Worm (Caenorhabditis elegans) whole organism, late embryonic: ENCODE measurements around the gene E02C12.8.

Experiments used
- C38D4.7 ChIP-seq: fragments of 200-800 bp; sonication (Bioruptor generic); optimal IDR thresholded peaks from 2 replicates; lab custom pipeline; 2018; ENCODE audit warnings: mild to moderate bottlenecking, missing genetic modification characterization, moderate library complexity, missing compliant biosample characterization
- K09A11.1 ChIP-seq: sonication (generic microtip); optimal IDR thresholded peaks from 2 replicates; lab custom pipeline; 2017; ENCODE audit warnings: antibody characterized with exemption, mild to moderate bottlenecking, missing genetic modification characterization, missing compliant biosample characterization; ENCODE audit not compliant: insufficient read depth
- T23F11.4 ChIP-seq: fragments of 200-800 bp; sonication (Bioruptor generic); optimal IDR thresholded peaks from 2 replicates; lab custom pipeline; 2018; ENCODE audit warnings: mild to moderate bottlenecking, missing genetic modification characterization, missing compliant biosample characterization
- Y22D7AL.16 ChIP-seq: sonication (generic microtip); optimal IDR thresholded peaks from 2 replicates; lab custom pipeline; 2016; ENCODE audit warnings: missing genetic modification characterization, missing compliant biosample characterization
- ahr-1 ChIP-seq: sonication (generic microtip); optimal IDR thresholded peaks from 2 replicates; lab custom pipeline; 2016; ENCODE audit warnings: missing genetic modification characterization, missing compliant biosample characterization
- ceh-19 ChIP-seq: fragments of 200-800 bp; sonication (Bioruptor generic); optimal IDR thresholded peaks from 2 replicates; lab custom pipeline; 2018; ENCODE audit warnings: mild to moderate bottlenecking, missing genetic modification characterization, missing compliant biosample characterization
- ceh-2 ChIP-seq: sonication (generic microtip); optimal IDR thresholded peaks from 2 replicates; lab custom pipeline; 2016; ENCODE audit warnings: missing genotype, missing genetic modification characterization, missing compliant biosample characterization
- ceh-31 ChIP-seq: sonication (generic microtip); optimal IDR thresholded peaks from 2 replicates; lab custom pipeline; 2016; ENCODE audit warnings: missing genetic modification characterization, missing compliant biosample characterization
- ceh-34 ChIP-seq: sonication (generic microtip); optimal IDR thresholded peaks from 2 replicates; lab custom pipeline; 2016; ENCODE audit warnings: mild to moderate bottlenecking, missing genetic modification characterization, missing compliant biosample characterization
- ceh-48 ChIP-seq: sonication (generic microtip); optimal IDR thresholded peaks from 2 replicates; lab custom pipeline; 2016; ENCODE audit warnings: missing genetic modification characterization, inconsistent platforms, missing compliant biosample characterization
- dve-1 ChIP-seq: sonication (generic microtip); optimal IDR thresholded peaks from 2 replicates; lab custom pipeline; 2017; ENCODE audit warnings: antibody characterized with exemption, mild to moderate bottlenecking, missing genetic modification characterization, missing compliant biosample characterization
- elt-2 ChIP-seq: sonication (generic microtip); optimal IDR thresholded peaks from 2 replicates; lab custom pipeline; 2016; ENCODE audit warnings: missing genetic modification reagents, missing genetic modification characterization, missing compliant biosample characterization
- elt-4 ChIP-seq: sonication (generic microtip); optimal IDR thresholded peaks from 2 replicates; lab custom pipeline; 2016; ENCODE audit warnings: missing genetic modification characterization, missing compliant biosample characterization
- ets-4 ChIP-seq: sonication (generic microtip); optimal IDR thresholded peaks from 2 replicates; lab custom pipeline; 2016; ENCODE audit warnings: missing genetic modification characterization, missing compliant biosample characterization
- fax-1 ChIP-seq: sonication (generic microtip); optimal IDR thresholded peaks from 2 replicates; lab custom pipeline; 2016; ENCODE audit warnings: missing genotype, missing genetic modification characterization, missing compliant biosample characterization
- fkh-6 ChIP-seq: sonication (generic microtip); optimal IDR thresholded peaks from 2 replicates; lab custom pipeline; 2016; ENCODE audit warnings: missing genetic modification characterization, missing compliant biosample characterization
- gmeb-2 ChIP-seq: sonication (generic microtip); optimal IDR thresholded peaks from 2 replicates; lab custom pipeline; 2016; ENCODE audit warnings: missing genetic modification characterization, inconsistent platforms, missing compliant biosample characterization
- hlh-6 ChIP-seq: sonication (generic microtip); optimal IDR thresholded peaks from 2 replicates; lab custom pipeline; 2016; ENCODE audit warnings: missing genotype, missing genetic modification characterization, missing compliant biosample characterization
- hlh-8 ChIP-seq: sonication (generic microtip); optimal IDR thresholded peaks from 2 replicates; lab custom pipeline; 2016; ENCODE audit warnings: missing genotype, missing genetic modification characterization, missing compliant biosample characterization
- madf-2 ChIP-seq: sonication (generic microtip); optimal IDR thresholded peaks from 2 replicates; lab custom pipeline; 2017; ENCODE audit warnings: missing genetic modification characterization, missing compliant biosample characterization
- mec-3 ChIP-seq: sonication (generic microtip); optimal IDR thresholded peaks from 2 replicates; lab custom pipeline; 2016; ENCODE audit warnings: borderline replicate concordance, missing genetic modification characterization, missing compliant biosample characterization
- nfya-1 ChIP-seq: sonication (generic microtip); optimal IDR thresholded peaks from 2 replicates; lab custom pipeline; 2017; ENCODE audit warnings: missing genetic modification characterization, mild to moderate bottlenecking, missing compliant biosample characterization, antibody characterized with exemption, moderate library complexity
- nhr-11 ChIP-seq: fragments of 150-350 bp; optimal IDR thresholded peaks from 2 replicates; lab custom pipeline; 2014; ENCODE audit warnings: missing biosample characterization, missing genetic modification characterization
- nhr-232 ChIP-seq: sonication (generic microtip); optimal IDR thresholded peaks from 2 replicates; lab custom pipeline; 2016; ENCODE audit warnings: missing genetic modification characterization, missing compliant biosample characterization
- npax-4 ChIP-seq: sonication (generic microtip); optimal IDR thresholded peaks from 2 replicates; lab custom pipeline; 2016; ENCODE audit warnings: missing genetic modification characterization, missing compliant biosample characterization
- odd-2 ChIP-seq: sonication (generic microtip); optimal IDR thresholded peaks from 2 replicates; lab custom pipeline; 2017; ENCODE audit warnings: antibody characterized with exemption, mild to moderate bottlenecking, missing genetic modification characterization, missing compliant biosample characterization
- pat-9 ChIP-seq: fragments of 200-800 bp; sonication (Bioruptor generic); optimal IDR thresholded peaks from 2 replicates; lab custom pipeline; 2018; ENCODE audit warnings: mild to moderate bottlenecking, missing genetic modification characterization, moderate library complexity, missing compliant biosample characterization
- pha-2 ChIP-seq: sonication (generic microtip); optimal IDR thresholded peaks from 2 replicates; lab custom pipeline; 2017; ENCODE audit warnings: mild to moderate bottlenecking, missing genetic modification characterization, missing compliant biosample characterization
- pha-4 ChIP-seq: fragments of 150-350 bp; optimal IDR thresholded peaks from 2 replicates; lab custom pipeline; 2018; ENCODE audit warnings: missing biosample characterization, missing genetic modification reagents, missing genetic modification characterization
- pqm-1 ChIP-seq: sonication (generic microtip); optimal IDR thresholded peaks from 2 replicates; lab custom pipeline; 2016; ENCODE audit warnings: missing genetic modification characterization, missing compliant biosample characterization
- ref-2 ChIP-seq: sonication (generic microtip); optimal IDR thresholded peaks from 2 replicates; lab custom pipeline; 2016; ENCODE audit warnings: missing genetic modification characterization, missing compliant biosample characterization
- sox-4 ChIP-seq: sonication (generic microtip); optimal IDR thresholded peaks from 2 replicates; lab custom pipeline; 2017; ENCODE audit warnings: mild to moderate bottlenecking, missing genetic modification characterization, inconsistent platforms, missing compliant biosample characterization
- tbx-2 ChIP-seq: sonication (generic microtip); optimal IDR thresholded peaks from 2 replicates; lab custom pipeline; 2016; ENCODE audit warnings: missing genetic modification characterization, missing compliant biosample characterization
- ttx-3 ChIP-seq: sonication (generic microtip); optimal IDR thresholded peaks from 2 replicates; lab custom pipeline; 2016; ENCODE audit warnings: missing genetic modification reagents, missing genetic modification characterization, missing compliant biosample characterization
- unc-3 ChIP-seq, 2 experiments: fragments of 200-800 bp in 1 of 2; sonication (Bioruptor generic) in 1 of 2; sonication (generic microtip) in 1 of 2; conservative IDR thresholded peaks in 1 of 2; optimal IDR thresholded peaks in 1 of 2; 2 replicates each; pipeline versions ENCODE4 v1.3.6 to Lab custom; 2016 to 2022; ENCODE audit warnings: missing compliant biosample characterization in 2 of 2, missing genetic modification characterization in 2 of 2, missing genetic modification reagents in 1 of 2
- unc-42 ChIP-seq: sonication (generic microtip); optimal IDR thresholded peaks from 2 replicates; lab custom pipeline; 2016; ENCODE audit warnings: missing genotype, missing genetic modification characterization, missing compliant biosample characterization
- unc-86 ChIP-seq: sonication (generic microtip); optimal IDR thresholded peaks from 2 replicates; lab custom pipeline; 2016; ENCODE audit warnings: missing genetic modification characterization, missing compliant biosample characterization
- zip-5 ChIP-seq: sonication (generic microtip); optimal IDR thresholded peaks from 2 replicates; lab custom pipeline; 2016; ENCODE audit warnings: missing genetic modification characterization, missing compliant biosample characterization
- ztf-16 ChIP-seq: sonication (generic microtip); optimal IDR thresholded peaks from 2 replicates; lab custom pipeline; 2017; ENCODE audit warnings: missing genetic modification characterization, missing compliant biosample characterization

The E02C12.8 gene

DNA sequence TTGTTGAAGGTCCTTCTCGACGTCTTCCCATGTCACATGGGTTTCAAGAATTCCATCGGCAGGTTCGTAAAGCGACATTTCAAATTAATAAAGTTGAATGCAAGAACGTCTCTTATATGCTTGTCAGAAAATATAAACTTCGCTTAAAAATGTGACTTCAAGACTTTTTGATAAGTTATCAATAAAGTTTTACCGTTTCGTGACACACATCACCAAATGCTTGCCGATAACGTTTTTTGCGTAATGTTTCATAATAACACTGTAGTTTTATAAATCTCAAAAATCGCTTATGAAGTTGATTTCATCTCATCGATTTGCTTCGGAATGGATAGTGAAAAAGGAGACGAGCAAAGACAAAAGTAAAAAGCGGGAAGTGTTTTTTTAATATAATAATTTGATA lies at the start of gene E02C12.8:
TSS of gene E02C12.8 (minus strand) at position 141 of the 400 bp plus-strand sequence.
- TF ChIP-seq ets-4 (no peak), elt-2 (tag; lab: Kevin White, UChicago) (peak; percentile 35), K09A11.1 (tag; lab: Kevin White, UChicago) (no peak), unc-42 (tag; lab: Kevin White, UChicago) (no peak)

ce11 chrV:9422745-9423144 lies 49.3 kb upstream of the E02C12.8 start:
- TF ChIP-seq ets-4 (peak; percentile 54), unc-86 (tag; lab: Kevin White, UChicago) (no peak), hlh-8 (tag; lab: Kevin White, UChicago) (no peak), unc-3 (GFP tag; conservative IDR thresholded peaks at IDR 0.05; lab: Robert Waterston, UW) (no peak), unc-3 (tag; optimal IDR thresholded peaks at IDR 0.05; lab: Kevin White, UChicago) (no peak), fkh-6 (tag; lab: Kevin White, UChicago) (no peak), C38D4.7 (GFP tag; lab: Kevin White, UChicago) (no peak), ceh-31 (tag; lab: Kevin White, UChicago) (peak; percentile 26), fax-1 (no peak), pha-2 (tag; lab: Kevin White, UChicago) (no peak), elt-4 (no peak), npax-4 (tag; lab: Kevin White, UChicago) (no peak), ceh-19 (peak; percentile 69), ceh-34 (peak; percentile 13), ttx-3 (tag; lab: Kevin White, UChicago) (no peak), Y22D7AL.16 (tag; lab: Kevin White, UChicago) (no peak), nfya-1 (tag; lab: Kevin White, UChicago) (no peak), gmeb-2 (tag; lab: Kevin White, UChicago) (no peak), hlh-6 (tag; lab: Kevin White, UChicago) (peak; percentile 44), odd-2 (tag; lab: Kevin White, UChicago) (no peak), ztf-16 (no peak), dve-1 (tag; lab: Kevin White, UChicago) (no peak), nhr-11 (no peak), ceh-2 (no peak), tbx-2 (tag; lab: Kevin White, UChicago) (peak; percentile 59), ref-2 (tag; lab: Kevin White, UChicago) (peak; percentile 56), K09A11.1 (tag; lab: Kevin White, UChicago) (no peak), mec-3 (tag; lab: Kevin White, UChicago) (no peak), sox-4 (tag; lab: Kevin White, UChicago) (no peak), elt-2 (tag; lab: Kevin White, UChicago) (no peak), T23F11.4 (GFP tag; lab: Kevin White, UChicago) (no peak), ceh-48 (tag; lab: Kevin White, UChicago) (no peak), pha-4 (tag; lab: Kevin White, UChicago) (no peak), zip-5 (tag; lab: Kevin White, UChicago) (no peak), ahr-1 (tag; lab: Kevin White, UChicago) (no peak), madf-2 (tag; lab: Kevin White, UChicago) (no peak), nhr-232 (no peak), pat-9 (no peak)

- TF ChIP-seq pqm-1 (tag; lab: Kevin White, UChicago) (no peak), zip-5 (tag; lab: Kevin White, UChicago) (no peak), T23F11.4 (GFP tag; lab: Kevin White, UChicago) (no peak), npax-4 (tag; lab: Kevin White, UChicago) (no peak)
These were observed 43.2 kb upstream of the E02C12.8 start, which contains the start of gene F36D4.1 for ce11 chrV:9416624-9417023. TSS of gene F36D4.1 (plus strand) at chrV:9416924.
